Worm (Caenorhabditis elegans) whole organism, midembryonic: ENCODE measurements around the gene srh-272.

ENCODE experiments used
- T22C8.4 ChIP-seq: fragments of 200-800 bp; sonication (Bioruptor generic); IDR thresholded peaks from 2 replicates; pipeline ENCODE4 v1.3.6; 2022; ENCODE audit warnings: missing genetic modification characterization, missing compliant biosample characterization
- cog-1 ChIP-seq: sonication (generic microtip); optimal IDR thresholded peaks from 2 replicates; lab custom pipeline; 2016; ENCODE audit warnings: missing genetic modification characterization, missing compliant biosample characterization
- flt-1 ChIP-seq: fragments of 200-800 bp; sonication (Bioruptor generic); IDR thresholded peaks from 2 replicates; pipeline ENCODE4 v1.3.6; 2022; ENCODE audit warnings: missing genetic modification characterization, missing compliant biosample characterization
- klf-2 ChIP-seq: fragments of 200-800 bp; sonication (Bioruptor generic); conservative IDR thresholded peaks from 2 replicates; pipeline ENCODE4 v1.3.6; 2022; ENCODE audit warnings: missing genetic modification reagents, missing genetic modification characterization, missing compliant biosample characterization
- med-1 ChIP-seq: sonication (generic microtip); optimal IDR thresholded peaks from 2 replicates; lab custom pipeline; 2017; ENCODE audit warnings: missing genetic modification characterization, mild to moderate bottlenecking, missing compliant biosample characterization, antibody characterized with exemption, missing genetic modification reagents; ENCODE audit not compliant: insufficient read depth
- ref-1 ChIP-seq: fragments of 200-800 bp; sonication (Bioruptor generic); conservative IDR thresholded peaks from 2 replicates; pipeline ENCODE4 v1.3.6; 2022; ENCODE audit warnings: missing genetic modification reagents, missing genetic modification characterization, missing compliant biosample characterization
- tab-1 ChIP-seq: fragments of 200-800 bp; sonication (Bioruptor generic); IDR thresholded peaks from 2 replicates; pipeline ENCODE4 v1.3.6; 2022; ENCODE audit warnings: missing genetic modification characterization, missing compliant biosample characterization
- ztf-23 ChIP-seq: fragments of 200-800 bp; sonication (Bioruptor generic); IDR thresholded peaks from 2 replicates; pipeline ENCODE4 v1.3.6; 2022; ENCODE audit warnings: missing genetic modification reagents, missing genetic modification characterization, missing compliant biosample characterization
- ztf-29 ChIP-seq: fragments of 200-800 bp; sonication (Bioruptor generic); IDR thresholded peaks from 2 replicates; pipeline ENCODE4 v1.3.6; 2022; ENCODE audit warnings: missing genetic modification reagents, missing genetic modification characterization, missing compliant biosample characterization

Gene srh-272

DNA sequence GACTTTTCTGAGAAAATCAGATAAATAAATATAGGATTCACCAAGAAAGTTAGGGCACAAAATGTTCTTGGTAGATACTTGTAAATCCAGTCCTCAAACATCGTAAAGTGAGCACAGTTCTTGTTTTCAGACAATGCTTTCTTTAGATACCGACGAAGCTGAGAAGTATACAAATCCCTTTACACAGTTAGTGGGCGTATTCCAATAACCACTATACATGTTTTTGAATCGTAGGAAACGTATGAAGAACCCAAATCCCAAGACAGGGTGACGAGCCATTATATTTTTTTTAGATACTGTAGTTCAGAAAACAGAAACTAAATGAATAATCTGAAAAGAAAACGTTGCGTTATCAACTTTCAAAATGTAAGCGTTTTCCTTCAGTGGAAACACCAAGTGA, 17.4 kb upstream of the srh-272 start, which contains the start of gene srj-44:
Gene srj-44 (minus strand): TSS at position 101 of the 400 bp plus-strand sequence.
- no peak for TF ChIP-seq ztf-29
- no peak for TF ChIP-seq cog-1 (tag; lab: Kevin White, UChicago)
- no peak for TF ChIP-seq tab-1 (GFP tag; lab: Robert Waterston, UW)
- no peak for TF ChIP-seq med-1 (GFP tag; lab: Kevin White, UChicago)
- no peak for TF ChIP-seq flt-1 (GFP tag; lab: Robert Waterston, UW)
- TF ChIP-seq T22C8.4 (GFP tag; lab: Robert Waterston, UW), result no peak
- no peak for TF ChIP-seq klf-2 (GFP tag; lab: Robert Waterston, UW)
- TF ChIP-seq ztf-23 (GFP tag; lab: Robert Waterston, UW), result no peak
- no peak for TF ChIP-seq ref-1

DNA sequence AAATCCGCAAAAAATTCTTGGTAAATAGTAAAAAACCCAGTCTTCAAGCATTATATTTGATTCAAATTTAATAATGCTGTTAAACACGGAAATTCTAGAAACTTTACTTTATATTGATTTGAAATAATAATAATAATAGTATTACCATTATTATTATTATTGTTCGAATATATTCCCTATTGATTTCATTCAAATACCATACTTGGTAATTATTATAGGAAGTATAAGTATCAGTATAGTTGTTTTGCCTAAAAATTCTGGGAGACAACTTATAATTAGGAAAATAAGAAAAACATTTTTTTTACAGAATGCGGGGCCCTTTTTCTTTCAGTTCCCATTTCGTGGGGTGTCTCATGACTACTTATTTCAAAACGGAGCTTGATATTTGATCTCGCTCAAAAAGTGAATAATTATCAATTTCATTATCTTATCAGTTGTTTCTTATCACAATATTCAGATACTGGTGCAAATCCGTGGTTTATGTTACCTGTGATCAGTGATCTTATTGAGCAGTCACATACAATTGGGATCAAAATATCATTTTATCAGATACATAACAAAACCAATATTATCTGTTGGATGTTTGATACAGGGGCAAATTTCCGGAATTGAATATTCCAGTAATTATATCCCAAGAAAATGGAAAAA, 14.7 kb upstream of the srh-272 start, which contains the start of gene srj-49:
Gene srj-49 (minus strand): TSS at position 51 of the 648 bp plus-strand sequence.
- TF ChIP-seq ref-1, result no peak
- no peak for TF ChIP-seq ztf-23 (GFP tag; lab: Robert Waterston, UW)
- no peak for TF ChIP-seq T22C8.4 (GFP tag; lab: Robert Waterston, UW)
- no peak for TF ChIP-seq ztf-29
- no peak for TF ChIP-seq cog-1 (tag; lab: Kevin White, UChicago)
- TF ChIP-seq tab-1 (GFP tag; lab: Robert Waterston, UW), result no peak
- TF ChIP-seq med-1 (GFP tag; lab: Kevin White, UChicago), result no peak
- no peak for TF ChIP-seq flt-1 (GFP tag; lab: Robert Waterston, UW)
- TF ChIP-seq klf-2 (GFP tag; lab: Robert Waterston, UW), result no peak

DNA sequence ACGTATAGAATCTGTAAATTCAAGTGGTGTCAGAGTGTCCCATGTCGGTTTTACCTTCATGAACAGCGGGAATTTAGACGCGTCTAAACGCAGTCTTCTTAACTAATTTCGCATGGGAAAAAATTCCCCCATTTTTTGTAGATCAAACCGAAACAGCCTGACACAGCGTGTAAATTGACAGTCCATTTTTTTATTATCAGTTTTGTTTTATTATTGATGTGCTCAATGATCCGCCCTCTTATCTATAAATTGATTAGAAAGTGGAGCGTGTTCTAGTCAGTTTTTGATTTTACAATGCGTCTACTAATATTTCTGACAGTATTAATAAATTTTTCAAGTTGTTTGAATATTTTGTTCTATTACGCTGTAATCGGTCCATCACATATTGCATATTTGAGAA, 14.1 kb upstream of the srh-272 start, which contains the start of gene ugt-53:
Gene ugt-53 (plus strand): TSS at position 273 of the 400 bp plus-strand sequence.
- TF ChIP-seq cog-1 (tag; lab: Kevin White, UChicago), result no peak
- TF ChIP-seq T22C8.4 (GFP tag; lab: Robert Waterston, UW), result no peak
- TF ChIP-seq ztf-29, result no peak
- no peak for TF ChIP-seq tab-1 (GFP tag; lab: Robert Waterston, UW)
- no peak for TF ChIP-seq med-1 (GFP tag; lab: Kevin White, UChicago)
- TF ChIP-seq klf-2 (GFP tag; lab: Robert Waterston, UW), result no peak
- no peak for TF ChIP-seq ref-1
- TF ChIP-seq flt-1 (GFP tag; lab: Robert Waterston, UW), result no peak
- TF ChIP-seq ztf-23 (GFP tag; lab: Robert Waterston, UW), result no peak

DNA sequence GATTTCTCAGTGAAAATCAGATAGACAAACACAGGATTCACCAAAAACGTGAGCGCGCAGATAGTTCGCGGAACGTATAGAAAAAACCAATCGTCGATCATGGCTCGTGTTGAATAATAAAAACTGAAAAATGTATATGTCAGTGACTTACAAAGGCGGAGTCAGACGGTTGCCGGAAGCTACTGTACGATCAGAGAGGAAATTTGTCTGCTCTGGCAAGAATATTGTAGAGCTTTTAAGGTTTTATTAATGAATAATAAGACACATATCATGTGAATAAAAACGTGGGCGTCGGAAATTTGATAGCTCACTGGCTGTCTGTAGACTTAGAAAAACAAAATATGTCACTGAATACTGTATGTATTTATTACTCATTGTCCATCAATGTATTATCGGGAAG, 7.7 kb upstream of the srh-272 start, which contains the start of gene srj-57:
Gene srj-57 (minus strand): TSS at position 101 of the 400 bp plus-strand sequence.
- TF ChIP-seq T22C8.4 (GFP tag; lab: Robert Waterston, UW) (no peak), flt-1 (GFP tag; lab: Robert Waterston, UW) (no peak), ztf-23 (GFP tag; lab: Robert Waterston, UW) (no peak), klf-2 (GFP tag; lab: Robert Waterston, UW) (no peak), med-1 (GFP tag; lab: Kevin White, UChicago) (no peak), ztf-29 (no peak), ref-1 (no peak), tab-1 (GFP tag; lab: Robert Waterston, UW) (no peak), cog-1 (tag; lab: Kevin White, UChicago) (no peak)

DNA sequence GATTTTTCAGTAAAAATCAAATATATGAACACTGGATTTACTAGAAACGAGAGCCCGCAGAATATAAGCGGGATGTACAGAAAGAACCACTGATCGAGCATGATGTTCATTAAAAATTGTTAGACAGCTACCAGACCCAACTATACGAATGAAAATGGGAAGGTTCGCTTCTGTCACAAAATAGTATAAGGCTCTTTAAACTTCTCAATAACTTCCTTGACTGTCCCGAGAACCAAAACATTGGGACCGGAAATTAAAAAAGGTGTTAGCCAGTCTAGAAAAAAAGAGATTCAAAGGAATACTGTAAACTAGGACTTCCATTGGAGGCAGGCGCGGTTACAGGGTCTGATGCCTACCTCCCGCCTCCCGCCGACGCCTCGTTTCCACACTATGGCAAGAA, 5.3 kb upstream of the srh-272 start, which contains the start of gene srj-55:
Gene srj-55 (minus strand): TSS at position 101 of the 400 bp plus-strand sequence.
- TF ChIP-seq flt-1 (GFP tag; lab: Robert Waterston, UW) (no peak), ztf-29 (no peak), ztf-23 (GFP tag; lab: Robert Waterston, UW) (no peak), ref-1 (no peak), klf-2 (GFP tag; lab: Robert Waterston, UW) (no peak), T22C8.4 (GFP tag; lab: Robert Waterston, UW) (no peak), cog-1 (tag; lab: Kevin White, UChicago) (no peak)

DNA sequence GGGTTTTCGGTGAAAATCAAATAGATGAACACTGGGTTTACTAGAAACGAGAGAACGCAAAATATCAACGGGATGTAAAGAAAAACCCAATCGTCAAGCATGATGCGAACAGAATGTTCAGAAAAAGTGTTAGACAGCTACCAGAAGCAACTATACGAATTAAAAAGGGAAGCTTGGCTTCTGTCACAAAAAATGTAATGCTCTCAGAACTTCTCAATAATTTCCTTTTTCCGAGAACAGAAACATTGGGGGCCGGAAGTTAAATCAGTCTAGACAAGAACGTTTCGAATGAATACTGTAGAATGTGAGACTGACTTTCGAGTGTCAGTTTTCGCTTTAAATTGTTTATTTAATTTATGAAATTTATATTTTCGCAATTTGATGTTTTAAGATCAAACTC, 3.4 kb upstream of the srh-272 start, which contains the start of gene srj-54:
Gene srj-54 (minus strand): TSS at position 101 of the 400 bp plus-strand sequence.
- TF ChIP-seq med-1 (GFP tag; lab: Kevin White, UChicago) (no peak), flt-1 (GFP tag; lab: Robert Waterston, UW) (no peak)

DNA sequence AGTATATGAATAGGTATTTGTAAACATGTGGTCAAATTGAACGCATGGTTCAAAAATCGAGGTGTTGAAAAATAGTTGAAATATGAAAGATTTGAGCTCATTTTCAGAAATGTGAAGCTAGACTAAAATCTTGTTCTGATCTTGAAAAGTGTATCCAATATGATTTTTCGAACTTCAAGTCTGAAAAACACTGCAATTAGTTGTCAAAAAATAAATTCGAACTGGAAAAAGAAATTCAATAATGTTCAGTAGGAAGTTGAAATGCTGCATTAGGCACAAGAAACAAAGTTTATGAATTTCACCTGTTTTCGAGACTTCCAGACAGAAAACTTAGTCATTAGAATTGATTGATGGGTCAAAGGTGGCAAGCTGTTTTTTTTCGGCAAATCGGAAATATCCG, 1.6 kb upstream of the srh-272 start, which contains the start of gene srh-270:
Gene srh-270 (minus strand): TSS at position 101 of the 400 bp plus-strand sequence.
- no peak for TF ChIP-seq ztf-23 (GFP tag; lab: Robert Waterston, UW)
- no peak for TF ChIP-seq ref-1
- no peak for TF ChIP-seq tab-1 (GFP tag; lab: Robert Waterston, UW)
- TF ChIP-seq med-1 (GFP tag; lab: Kevin White, UChicago), result no peak
- no peak for TF ChIP-seq ztf-29
- TF ChIP-seq T22C8.4 (GFP tag; lab: Robert Waterston, UW), result no peak
- TF ChIP-seq cog-1 (tag; lab: Kevin White, UChicago), result no peak
- no peak for TF ChIP-seq flt-1 (GFP tag; lab: Robert Waterston, UW)
- no peak for TF ChIP-seq klf-2 (GFP tag; lab: Robert Waterston, UW)

DNA sequence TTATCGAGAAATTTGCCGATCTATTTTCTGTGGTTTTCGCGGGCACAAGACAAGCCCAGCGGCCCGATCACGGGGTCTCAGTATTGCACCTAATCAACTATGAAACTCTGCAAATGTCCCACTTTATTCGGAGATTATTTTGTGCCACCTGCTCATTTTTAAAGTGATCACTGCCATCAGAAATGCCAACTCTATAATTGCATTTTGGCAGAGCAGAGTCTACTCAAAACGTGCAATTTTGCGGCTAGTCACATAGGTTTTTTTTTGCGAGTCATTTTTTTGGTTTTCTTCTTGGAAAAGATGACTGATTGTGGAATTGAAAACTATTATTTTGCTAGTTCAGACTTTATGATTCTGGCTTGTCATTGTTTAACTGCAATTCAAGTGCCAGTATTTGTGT, 1.8 kb downstream of the srh-272 start, which contains the start of gene srh-240:
Gene srh-240 (plus strand): TSS at position 301 of the 400 bp plus-strand sequence.
- TF ChIP-seq cog-1 (tag; lab: Kevin White, UChicago) (no peak), flt-1 (GFP tag; lab: Robert Waterston, UW) (no peak)

DNA sequence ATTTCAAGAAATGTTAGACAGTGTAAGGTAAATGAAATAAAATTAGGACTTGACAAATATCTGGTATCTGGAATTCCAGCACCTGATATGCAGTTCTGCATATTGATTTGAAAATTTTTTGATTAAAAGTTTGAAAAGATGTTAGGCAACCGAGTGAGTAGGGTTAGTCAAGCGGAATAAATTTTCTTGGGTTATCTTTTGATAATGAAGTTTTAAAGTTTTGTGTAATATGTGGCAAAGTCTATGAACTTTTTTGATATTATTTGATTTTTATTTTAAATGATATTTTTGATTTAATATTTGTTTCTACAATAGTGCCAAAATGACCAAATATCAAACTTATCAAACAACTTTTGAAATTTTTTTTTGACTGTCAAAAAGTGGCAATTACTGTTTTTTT, 6.4 kb downstream of the srh-272 start, which contains the start of gene srh-241:
Gene srh-241 (minus strand): TSS at position 101 of the 400 bp plus-strand sequence.
- TF ChIP-seq ztf-23 (GFP tag; lab: Robert Waterston, UW), result no peak
- no peak for TF ChIP-seq med-1 (GFP tag; lab: Kevin White, UChicago)
- TF ChIP-seq ref-1, result no peak
- no peak for TF ChIP-seq tab-1 (GFP tag; lab: Robert Waterston, UW)
- TF ChIP-seq ztf-29, result no peak
- TF ChIP-seq cog-1 (tag; lab: Kevin White, UChicago), result no peak
- no peak for TF ChIP-seq flt-1 (GFP tag; lab: Robert Waterston, UW)
- TF ChIP-seq T22C8.4 (GFP tag; lab: Robert Waterston, UW), result no peak
- no peak for TF ChIP-seq klf-2 (GFP tag; lab: Robert Waterston, UW)
